Fruit fly (Drosophila melanogaster): ENCODE results near the gene CG33796.

CG33796 gene

dm6 chr3L:16166217-16166997 lies 3.5 kb downstream of the CG33796 start:
- no peak for TF ChIP-seq woc (GFP tag; optimal IDR thresholded peaks at IDR 0.05)
- peak; percentile 2 for TF ChIP-seq Vsx2 (GFP tag; optimal IDR thresholded peaks at IDR 0.05; ENCODE audit: partially characterized antibody)
- peak; percentile 5 for TF ChIP-seq fru (GFP tag; optimal IDR thresholded peaks at IDR 0.05)
- TF ChIP-seq h (GFP tag; optimal IDR thresholded peaks at IDR 0.05) = peak; percentile 8
- peak; percentile 31 for TF ChIP-seq Sp1 (GFP tag; optimal IDR thresholded peaks at IDR 0.05)
- TF ChIP-seq Hr78 (GFP tag; optimal IDR thresholded peaks at IDR 0.05) = no peak
- no peak for TF ChIP-seq dl (GFP tag; optimal IDR thresholded peaks at IDR 0.05; ENCODE audit: insufficient read depth in 1 of 2, partially characterized antibody in 2 of 2)
- TF ChIP-seq CG32264 (GFP tag; optimal IDR thresholded peaks at IDR 0.05) = no peak
- TF ChIP-seq brk (GFP tag; optimal IDR thresholded peaks at IDR 0.05) = no peak
- no peak for TF ChIP-seq Rel (GFP tag; optimal IDR thresholded peaks at IDR 0.05)
- TF ChIP-seq Rel (tag; optimal IDR thresholded peaks at IDR 0.05) = peak; percentile 30
- TF ChIP-seq OdsH (GFP tag; optimal IDR thresholded peaks at IDR 0.05) = peak; percentile 2
- peak; percentile 29 for TF ChIP-seq br (GFP tag; optimal IDR thresholded peaks at IDR 0.05)
- no peak for TF ChIP-seq N (GFP tag; optimal IDR thresholded peaks at IDR 0.05)

- TF ChIP-seq pan (optimal IDR thresholded peaks at IDR 0.05) = no peak
- peak; percentile 78 for TF ChIP-seq fru (GFP tag; optimal IDR thresholded peaks at IDR 0.05)
- no peak for TF ChIP-seq N (GFP tag; optimal IDR thresholded peaks at IDR 0.05)
- TF ChIP-seq Hr78 (GFP tag; optimal IDR thresholded peaks at IDR 0.05) = no peak
- no peak for TF ChIP-seq GATAd (GFP tag; optimal IDR thresholded peaks at IDR 0.05)
- TF ChIP-seq psq (GFP tag; optimal IDR thresholded peaks at IDR 0.05) = peak; percentile 62
- TF ChIP-seq woc (GFP tag; optimal IDR thresholded peaks at IDR 0.05) = peak; percentile 60
- TF ChIP-seq h (GFP tag; optimal IDR thresholded peaks at IDR 0.05) = peak; percentile 81
- TF ChIP-seq CG32264 (GFP tag; optimal IDR thresholded peaks at IDR 0.05) = peak; percentile 50
- no peak for TF ChIP-seq Mio (GFP tag; optimal IDR thresholded peaks at IDR 0.05)
- no peak for TF ChIP-seq Abd-B (GFP tag; optimal IDR thresholded peaks at IDR 0.05)
- no peak for TF ChIP-seq Myc (optimal IDR thresholded peaks at IDR 0.05)
- TF ChIP-seq Rel (GFP tag; optimal IDR thresholded peaks at IDR 0.05) = no peak
- peak; percentile 46 for TF ChIP-seq Rel (tag; optimal IDR thresholded peaks at IDR 0.05)
- TF ChIP-seq CG9705 (GFP tag; optimal IDR thresholded peaks at IDR 0.05) = no peak
- peak; percentile 15 for TF ChIP-seq jim (GFP tag; optimal IDR thresholded peaks at IDR 0.05)
- TF ChIP-seq Jra (GFP tag; optimal IDR thresholded peaks at IDR 0.05) = peak; percentile 15
- TF ChIP-seq lola (GFP tag; optimal IDR thresholded peaks at IDR 0.05) = no peak
- no peak for TF ChIP-seq dl (GFP tag; optimal IDR thresholded peaks at IDR 0.05; ENCODE audit: insufficient read depth in 1 of 2, partially characterized antibody in 2 of 2)
- TF ChIP-seq usp (GFP tag; optimal IDR thresholded peaks at IDR 0.05) = no peak
- peak; percentile 29 for TF ChIP-seq Sp1 (GFP tag; optimal IDR thresholded peaks at IDR 0.05)
- TF ChIP-seq OdsH (GFP tag; optimal IDR thresholded peaks at IDR 0.05) = peak; percentile 76
- TF ChIP-seq Vsx2 (GFP tag; optimal IDR thresholded peaks at IDR 0.05; ENCODE audit: partially characterized antibody) = no peak
- TF ChIP-seq Hr83 (GFP tag; optimal IDR thresholded peaks at IDR 0.05; ENCODE audit: poor library complexity, severe bottlenecking) = no peak
- TF ChIP-seq Dfd (GFP tag; optimal IDR thresholded peaks at IDR 0.05) = no peak
- peak; percentile 49 for TF ChIP-seq HLH106 (tag; optimal IDR thresholded peaks at IDR 0.05)
- TF ChIP-seq dmrt93B (GFP tag; optimal IDR thresholded peaks at IDR 0.05) = peak; percentile 41
- TF ChIP-seq ey (GFP tag; optimal IDR thresholded peaks at IDR 0.05) = peak; percentile 85
- peak; percentile 78 for TF ChIP-seq rgr (GFP tag; optimal IDR thresholded peaks at IDR 0.05)
- peak; percentile 76 for TF ChIP-seq br (GFP tag; optimal IDR thresholded peaks at IDR 0.05)
- peak; percentile 4 for TF ChIP-seq sv (GFP tag; optimal IDR thresholded peaks at IDR 0.05)
- peak; percentile 90 for TF ChIP-seq Hnf4 (GFP tag; optimal IDR thresholded peaks at IDR 0.05)
- peak; percentile 47 for TF ChIP-seq sage (GFP tag; optimal IDR thresholded peaks at IDR 0.05)
- TF ChIP-seq tai (GFP tag; optimal IDR thresholded peaks at IDR 0.05) = no peak
- no peak for TF ChIP-seq brk (GFP tag; optimal IDR thresholded peaks at IDR 0.05)
- peak in 1 of 2 experiments; percentile 81 for TF ChIP-seq foxo (GFP tag; optimal IDR thresholded peaks at IDR 0.05)
- TF ChIP-seq Dif (GFP tag; optimal IDR thresholded peaks at IDR 0.05; ENCODE audit: partially characterized antibody) = no peak
- TF ChIP-seq dsf (GFP tag; optimal IDR thresholded peaks at IDR 0.05; ENCODE audit: borderline replicate concordance) = no peak
- peak; percentile 77 for TF ChIP-seq CrebA (GFP tag; optimal IDR thresholded peaks at IDR 0.05; ENCODE audit: borderline replicate concordance)
These were observed 4.3 kb downstream of the CG33796 start for dm6 chr3L:16165356-16166168.
